Fruit fly (Drosophila melanogaster): Measurements from ENCODE around the gene CG14314.

dm6 chr3R:18196622-18196990, 19.3 kb upstream of the CG14314 start:
- TF ChIP-seq CG8478 (optimal IDR thresholded peaks at IDR 0.05) (no peak), CTCF (optimal IDR thresholded peaks at IDR 0.05) (no peak)

Measured in S2 (cell line).